Worm (Caenorhabditis elegans) whole organism, L4 larva: ENCODE results near the gene srsx-34.
A peak's percentile ranks its signal among the peaks of the same experiment; 100 is the strongest.

Experiments used
- F37D6.2 ChIP-seq: sonication (generic microtip); optimal IDR thresholded peaks from 2 replicates; lab custom pipeline; 2016; ENCODE audit warnings: mild to moderate bottlenecking, missing genetic modification characterization, missing compliant biosample characterization
- T20F7.1 ChIP-seq: fragments of 200-800 bp; sonication (Bioruptor generic); optimal IDR thresholded peaks from 2 replicates; lab custom pipeline; 2018; ENCODE audit warnings: mild to moderate bottlenecking, missing genetic modification characterization, missing compliant biosample characterization
- Y48G9A.11 ChIP-seq: fragments of 200-800 bp; sonication (Bioruptor generic); IDR thresholded peaks from 2 replicates; pipeline ENCODE4 v1.3.6; 2022; ENCODE audit warnings: missing genetic modification reagents, missing genetic modification characterization, missing compliant biosample characterization
- ZK546.5 ChIP-seq, 2 experiments: sonication (generic microtip); optimal IDR thresholded peaks; 2 replicates each; lab custom pipeline; 2017; ENCODE audit warnings: missing biosample characterization in 2 of 2, missing genetic modification characterization in 2 of 2
- aha-1 ChIP-seq: fragments of 150-350 bp; peaks from one replicate; lab custom pipeline; 2014; ENCODE audit warnings: missing biosample characterization, missing genetic modification characterization
- daf-16 ChIP-seq, 3 experiments: sonication (generic microtip); optimal IDR thresholded peaks; 2 replicates each; lab custom pipeline; 2016 to 2017; ENCODE audit warnings: missing genetic modification characterization in 3 of 3, missing genetic modification reagents in 3 of 3, mild to moderate bottlenecking in 2 of 3, missing compliant biosample characterization in 2 of 3, missing biosample characterization in 1 of 3, moderate library complexity in 1 of 3
- daf-8 ChIP-seq: fragments of 200-800 bp; sonication (Bioruptor generic); IDR thresholded peaks from 2 replicates; pipeline ENCODE4 v1.3.6; 2022; ENCODE audit warnings: missing genetic modification characterization, missing compliant biosample characterization
- dmd-6 ChIP-seq: fragments of 200-800 bp; sonication (Bioruptor generic); IDR thresholded peaks from 2 replicates; pipeline ENCODE4 v1.3.6; 2022; ENCODE audit warnings: missing genetic modification reagents, missing genetic modification characterization, missing compliant biosample characterization
- dve-1 ChIP-seq: sonication (generic microtip); optimal IDR thresholded peaks from 2 replicates; lab custom pipeline; 2017; ENCODE audit warnings: antibody characterized with exemption, mild to moderate bottlenecking, missing genetic modification characterization, missing compliant biosample characterization; ENCODE audit not compliant: insufficient read depth
- fos-1 ChIP-seq: fragments of 150-350 bp; optimal IDR thresholded peaks from 2 replicates; lab custom pipeline; 2014; ENCODE audit warnings: missing biosample characterization, missing genetic modification characterization
- hif-1 ChIP-seq, 2 experiments: sonication (generic microtip); optimal IDR thresholded peaks; 2 replicates each; lab custom pipeline; 2016 to 2017; ENCODE audit warnings: missing compliant biosample characterization in 2 of 2, missing genetic modification characterization in 2 of 2, missing genetic modification reagents in 2 of 2, missing genotype in 2 of 2, mild to moderate bottlenecking in 1 of 2
- hlh-11 ChIP-seq: fragments of 200-800 bp; sonication (Bioruptor generic); optimal IDR thresholded peaks from 2 replicates; lab custom pipeline; 2018; ENCODE audit warnings: mild to moderate bottlenecking, missing genetic modification characterization, missing compliant biosample characterization
- hlh-30 ChIP-seq: sonication (generic microtip); optimal IDR thresholded peaks from 2 replicates; lab custom pipeline; 2017; ENCODE audit warnings: antibody characterized with exemption, mild to moderate bottlenecking, missing genetic modification characterization, missing compliant biosample characterization; ENCODE audit not compliant: insufficient read depth
- lin-1 ChIP-seq: fragments of 200-800 bp; sonication (Bioruptor generic); IDR thresholded peaks from 2 replicates; pipeline ENCODE4 v1.3.6; 2022; ENCODE audit warnings: missing genetic modification reagents, missing genetic modification characterization, missing compliant biosample characterization
- lsy-2 ChIP-seq, 2 experiments: fragments of 150-350 bp in 1 of 2; sonication (generic microtip) in 1 of 2; optimal IDR thresholded peaks; 2 replicates each; lab custom pipeline; 2014 to 2017; ENCODE audit warnings: missing biosample characterization in 2 of 2, missing genetic modification characterization in 2 of 2
- mdl-1 ChIP-seq, 2 experiments: fragments of 150-350 bp in 1 of 2; sonication (generic microtip) in 1 of 2; optimal IDR thresholded peaks; 2 replicates each; lab custom pipeline; 2014 to 2017; ENCODE audit warnings: missing biosample characterization in 2 of 2, missing genetic modification characterization in 2 of 2
- mep-1 ChIP-seq: fragments of 150-350 bp; sonication (generic microtip); optimal IDR thresholded peaks from 3 replicates; lab custom pipeline; 2014; ENCODE audit warnings: missing biosample characterization, missing genetic modification characterization
- mxl-3 ChIP-seq: fragments of 200-800 bp; sonication (Bioruptor generic); optimal IDR thresholded peaks from 2 replicates; lab custom pipeline; 2018; ENCODE audit warnings: mild to moderate bottlenecking, missing genetic modification characterization, missing compliant biosample characterization
- nhr-10 ChIP-seq: fragments of 150-350 bp; optimal IDR thresholded peaks from 2 replicates; lab custom pipeline; 2014; ENCODE audit warnings: missing biosample characterization, missing genetic modification characterization
- nhr-11 ChIP-seq: fragments of 150-350 bp; optimal IDR thresholded peaks from 2 replicates; lab custom pipeline; 2014; ENCODE audit warnings: missing biosample characterization, missing genetic modification characterization
- nhr-28 ChIP-seq: fragments of 150-350 bp; optimal IDR thresholded peaks from 2 replicates; lab custom pipeline; 2014; ENCODE audit warnings: missing biosample characterization, missing genetic modification characterization
- nhr-42 ChIP-seq: fragments of 200-800 bp; sonication (Bioruptor generic); IDR thresholded peaks from 2 replicates; pipeline ENCODE4 v1.3.6; 2022; ENCODE audit warnings: missing genetic modification characterization, missing compliant biosample characterization
- nhr-48 ChIP-seq: sonication (generic microtip); optimal IDR thresholded peaks from 2 replicates; lab custom pipeline; 2016; ENCODE audit warnings: mild to moderate bottlenecking, missing genetic modification characterization, missing compliant biosample characterization
- nhr-77 ChIP-seq: fragments of 150-350 bp; optimal IDR thresholded peaks from 2 replicates; lab custom pipeline; 2014; ENCODE audit warnings: missing biosample characterization, missing genetic modification characterization
- pha-4 ChIP-seq, 2 experiments: fragments of 150-350 bp in 1 of 2; fragments of 200-800 bp in 1 of 2; sonication (Bioruptor generic) in 1 of 2; IDR thresholded peaks in 1 of 2; optimal IDR thresholded peaks in 1 of 2; 2 replicates each; pipeline versions ENCODE4 v1.3.6 to Lab custom; 2014 to 2022; ENCODE audit warnings: missing genetic modification characterization in 2 of 2, missing genetic modification reagents in 2 of 2, missing biosample characterization in 1 of 2, missing compliant biosample characterization in 1 of 2
- php-3 ChIP-seq: fragments of 200-800 bp; sonication (Bioruptor generic); IDR thresholded peaks from 2 replicates; pipeline ENCODE4 v1.3.6; 2022; ENCODE audit warnings: missing genetic modification reagents, missing genetic modification characterization, missing compliant biosample characterization
- sdz-12 ChIP-seq: fragments of 200-800 bp; sonication (Bioruptor generic); optimal IDR thresholded peaks from 2 replicates; lab custom pipeline; 2018; ENCODE audit warnings: mild to moderate bottlenecking, missing genetic modification characterization, missing compliant biosample characterization
- spr-3 ChIP-seq: fragments of 200-800 bp; sonication (Bioruptor generic); optimal IDR thresholded peaks from 2 replicates; lab custom pipeline; 2018; ENCODE audit warnings: mild to moderate bottlenecking, missing genetic modification characterization, missing compliant biosample characterization
- tra-1 ChIP-seq: fragments of 200-800 bp; sonication (Bioruptor generic); IDR thresholded peaks from 2 replicates; pipeline ENCODE4 v1.3.6; 2022; ENCODE audit warnings: missing genetic modification reagents, missing genetic modification characterization, missing compliant biosample characterization
- unc-62 ChIP-seq, 3 experiments: fragments of 150-350 bp in 1 of 3; sonication (generic microtip); optimal IDR thresholded peaks in 2 of 3; peaks in 1 of 3; 1 replicate in 1 of 3; 2 replicates in 2 of 3; lab custom pipeline; 2014 to 2017; ENCODE audit warnings: missing biosample characterization in 3 of 3, missing genetic modification characterization in 3 of 3, missing genetic modification reagents in 3 of 3, missing genotype in 1 of 3
- zfp-3 ChIP-seq: fragments of 200-800 bp; sonication (Bioruptor generic); conservative IDR thresholded peaks from 2 replicates; pipeline ENCODE4 v1.3.6; 2022; ENCODE audit warnings: missing genetic modification reagents, missing genetic modification characterization, missing compliant biosample characterization
- zip-11 ChIP-seq: fragments of 200-800 bp; sonication (Bioruptor generic); IDR thresholded peaks from 2 replicates; pipeline ENCODE4 v1.3.6; 2022; ENCODE audit warnings: missing genetic modification characterization, missing compliant biosample characterization
- zip-2 ChIP-seq: fragments of 150-350 bp; optimal IDR thresholded peaks from 2 replicates; lab custom pipeline; 2014; ENCODE audit warnings: missing biosample characterization, missing genetic modification characterization

srsx-34 gene

DNA sequence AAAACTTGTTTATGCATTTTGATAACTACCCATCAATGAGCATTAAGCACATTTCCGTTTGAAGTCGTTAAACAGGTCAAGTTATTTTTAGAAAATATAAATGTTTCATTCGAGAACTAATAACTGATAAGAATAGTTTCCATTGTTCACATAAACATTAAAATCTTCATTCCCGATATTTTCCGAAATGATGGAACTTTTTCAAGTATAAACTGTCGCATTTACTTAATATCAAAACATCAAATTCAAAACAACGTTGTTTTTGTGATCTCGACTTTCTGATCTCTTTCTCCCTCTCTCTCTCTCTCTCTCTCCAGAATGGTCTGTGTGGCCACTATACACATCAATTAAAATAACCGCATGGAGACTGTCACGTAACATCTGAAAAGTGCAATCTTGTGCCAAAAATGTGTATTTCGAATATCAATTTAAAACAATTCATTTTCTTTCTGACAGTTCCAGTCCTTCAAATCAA, 38.6 kb downstream of the srsx-34 start:
- TF ChIP-seq nhr-77 (tag; lab: Kevin White, UChicago) (peak; percentile 87), hlh-30 (tag; lab: Kevin White, UChicago) (peak; percentile 53), T20F7.1 (GFP tag; lab: Kevin White, UChicago) (no peak), F37D6.2 (tag; lab: Kevin White, UChicago) (no peak), mep-1 (tag; lab: Kevin White, UChicago) (peak; percentile 59), hif-1 (tag; optimal IDR thresholded peaks at IDR 0.05; lab: Kevin White, UChicago) (peak in 1 of 2 experiments; percentile 40), hlh-11 (peak; percentile 66), nhr-10 (peak; percentile 41), fos-1 (tag; lab: Kevin White, UChicago) (peak; percentile 80), Y48G9A.11 (no peak), nhr-28 (tag; lab: Kevin White, UChicago) (peak; percentile 68), daf-16 (GFP tag; optimal IDR thresholded peaks at IDR 0.05; lab: Kevin White, UChicago) (no peak), daf-16 (tag; optimal IDR thresholded peaks at IDR 0.05; lab: Kevin White, UChicago) (peak; percentile 95), nhr-48 (tag; lab: Kevin White, UChicago) (peak; percentile 31), spr-3 (GFP tag; lab: Kevin White, UChicago) (no peak), aha-1 (tag; lab: Kevin White, UChicago) (peak; percentile 96), nhr-11 (tag; lab: Kevin White, UChicago) (no peak), dve-1 (tag; lab: Kevin White, UChicago) (peak; percentile 68), pha-4 (GFP tag; IDR thresholded peaks at IDR 0.05; lab: Robert Waterston, UW) (0 out of 2 replicates have a peak, but pooled peaks have one; percentile 6), pha-4 (tag; optimal IDR thresholded peaks at IDR 0.05; lab: Kevin White, UChicago) (no peak), zfp-3 (peak; percentile 4; the same call in 1 of the 2 replicates), mdl-1 (tag; optimal IDR thresholded peaks at IDR 0.05; lab: Kevin White, UChicago) (peak in 1 of 2 experiments; percentile 49), lsy-2 (tag; optimal IDR thresholded peaks at IDR 0.05; lab: Kevin White, UChicago) (peak; percentile 16 to 27), sdz-12 (no peak), dmd-6 (GFP tag; lab: Robert Waterston, UW) (peak; percentile 34; the same call in 1 of the 2 replicates), unc-62 (GFP tag; optimal IDR thresholded peaks at IDR 0.05 in 1 of 2; lab: Kevin White, UChicago) (peak in 1 of 2 experiments; percentile 66), unc-62 (tag; optimal IDR thresholded peaks at IDR 0.05; lab: Kevin White, UChicago) (no peak), php-3 (GFP tag; lab: Robert Waterston, UW) (peak; percentile 76), mxl-3 (GFP tag; lab: Kevin White, UChicago) (no peak)

ce11 chrV:9075827-9076226, 40.0 kb downstream of the srsx-34 start:
- TF ChIP-seq daf-8 (GFP tag; lab: Robert Waterston, UW) (no peak), zip-11 (GFP tag; lab: Robert Waterston, UW) (no peak), mdl-1 (tag; optimal IDR thresholded peaks at IDR 0.05; lab: Kevin White, UChicago) (peak in 1 of 2 experiments; percentile 32), ZK546.5 (tag; optimal IDR thresholded peaks at IDR 0.05; lab: Kevin White, UChicago) (no peak), zip-2 (tag; lab: Kevin White, UChicago) (no peak), daf-16 (GFP tag; optimal IDR thresholded peaks at IDR 0.05; lab: Kevin White, UChicago) (no peak), daf-16 (tag; optimal IDR thresholded peaks at IDR 0.05; lab: Kevin White, UChicago) (peak; percentile 59), hlh-30 (tag; lab: Kevin White, UChicago) (peak; percentile 38), nhr-42 (no peak), tra-1 (no peak), F37D6.2 (tag; lab: Kevin White, UChicago) (no peak), dve-1 (tag; lab: Kevin White, UChicago) (peak; percentile 15), lsy-2 (tag; optimal IDR thresholded peaks at IDR 0.05; lab: Kevin White, UChicago) (peak in 1 of 2 experiments; percentile 25), nhr-28 (tag; lab: Kevin White, UChicago) (peak; percentile 25), pha-4 (GFP tag; IDR thresholded peaks at IDR 0.05; lab: Robert Waterston, UW) (0 out of 2 replicates have a peak, but pooled peaks have one; percentile 35), pha-4 (tag; optimal IDR thresholded peaks at IDR 0.05; lab: Kevin White, UChicago) (no peak), dmd-6 (GFP tag; lab: Robert Waterston, UW) (peak; percentile 31), lin-1 (GFP tag; lab: Robert Waterston, UW) (no peak), hlh-11 (peak; percentile 35)
